Fruit fly (Drosophila melanogaster) whole organism, embryonic: ENCODE measurements around the gene NPF.
A peak's percentile ranks its signal among the peaks of the same experiment; 100 is the strongest.

Experiments used
- Adf1 ChIP-seq: fragments of 200-800 bp; sonication (Bioruptor generic); IDR thresholded peaks from 2 replicates; pipeline ENCODE4 v1.3.6; 2022; ENCODE audit warnings: missing biosample characterization, missing genetic modification characterization
- Atf-2 ChIP-seq: fragments of 200-800 bp; sonication (Bioruptor generic); optimal IDR thresholded peaks from 2 replicates; lab custom pipeline; 2016; ENCODE audit warnings: missing biosample characterization, missing genetic modification characterization
- Awh ChIP-seq: fragments of 200-800 bp; sonication (Bioruptor generic); IDR thresholded peaks from 2 replicates; pipeline ENCODE4, ENCODE4 v1.3.6; 2022; ENCODE audit warnings: missing biosample characterization, missing genetic modification characterization
- CG10431 ChIP-seq: fragments of 200-800 bp; sonication (Bioruptor generic); optimal IDR thresholded peaks from 3 replicates; lab custom pipeline; 2018; ENCODE audit warnings: missing biosample characterization, mild to moderate bottlenecking, missing genetic modification characterization
- CG12236 ChIP-seq: fragments of 200-800 bp; sonication (Bioruptor generic); optimal IDR thresholded peaks from 2 replicates; lab custom pipeline; 2016; ENCODE audit warnings: missing biosample characterization, missing genetic modification characterization
- CG13123 ChIP-seq: fragments of 200-800 bp; sonication (Bioruptor generic); optimal IDR thresholded peaks from 2 replicates; lab custom pipeline; 2016; ENCODE audit warnings: missing biosample characterization, missing genetic modification characterization
- CG14860 ChIP-seq: fragments of 200-800 bp; sonication (Bioruptor generic); IDR thresholded peaks from 3 replicates; pipeline ENCODE4 v1.3.6; 2022; ENCODE audit warnings: missing biosample characterization, missing genetic modification characterization; ENCODE audit not compliant: partially characterized antibody
- CG15479 ChIP-seq: fragments of 200-800 bp; sonication (Bioruptor generic); optimal IDR thresholded peaks from 3 replicates; lab custom pipeline; 2019; ENCODE audit warnings: missing biosample characterization, mild to moderate bottlenecking, missing genetic modification characterization, moderate library complexity
- CG15601 ChIP-seq: fragments of 200-800 bp; sonication (Bioruptor generic); optimal IDR thresholded peaks from 3 replicates; lab custom pipeline; 2019; ENCODE audit warnings: missing biosample characterization, mild to moderate bottlenecking, missing genetic modification characterization, moderate library complexity
- CG2712 ChIP-seq: fragments of 200-800 bp; optimal IDR thresholded peaks from 3 replicates; lab custom pipeline; 2019; ENCODE audit warnings: missing biosample characterization, mild to moderate bottlenecking, missing genetic modification characterization, moderate library complexity
- CG33213 ChIP-seq: fragments of 200-800 bp; sonication (Bioruptor generic); optimal IDR thresholded peaks from 3 replicates; lab custom pipeline; 2016; ENCODE audit warnings: missing biosample characterization, missing genetic modification characterization
- CG33557 ChIP-seq: fragments of 200-800 bp; sonication (Bioruptor generic); optimal IDR thresholded peaks from 2 replicates; lab custom pipeline; 2019; ENCODE audit warnings: missing biosample characterization, mild to moderate bottlenecking, missing genetic modification characterization, moderate library complexity
- CG3995 ChIP-seq: fragments of 200-800 bp; sonication (Bioruptor generic); optimal IDR thresholded peaks from 3 replicates; lab custom pipeline; 2016; ENCODE audit warnings: missing biosample characterization, missing genetic modification characterization
- CG4360 ChIP-seq: fragments of 200-800 bp; sonication (Bioruptor generic); IDR thresholded peaks from 2 replicates; pipeline ENCODE4 v1.3.6; 2022; ENCODE audit warnings: missing biosample characterization, missing genetic modification characterization
- CG4404 ChIP-seq: fragments of 200-800 bp; sonication (Bioruptor generic); IDR thresholded peaks from 2 replicates; pipeline ENCODE4 v1.3.6; 2022; ENCODE audit warnings: missing biosample characterization, missing genetic modification characterization
- CG4730 ChIP-seq: fragments of 200-800 bp; sonication (Bioruptor generic); IDR thresholded peaks from 2 replicates; pipeline ENCODE4 v1.3.6; 2022; ENCODE audit warnings: missing biosample characterization, missing genetic modification characterization
- CG6272 ChIP-seq: fragments of 200-800 bp; sonication (Bioruptor generic); IDR thresholded peaks from 2 replicates; pipeline ENCODE4 v1.3.6; 2022; ENCODE audit warnings: missing biosample characterization, missing genetic modification characterization
- CG6765 ChIP-seq: fragments of 200-800 bp; sonication (Bioruptor generic); optimal IDR thresholded peaks from 3 replicates; lab custom pipeline; 2017; ENCODE audit warnings: missing biosample characterization, mild to moderate bottlenecking, missing genetic modification characterization
- CG7271 ChIP-seq: fragments of 200-800 bp; sonication (Bioruptor generic); optimal IDR thresholded peaks from 2 replicates; lab custom pipeline; 2018; ENCODE audit warnings: missing biosample characterization, mild to moderate bottlenecking, missing genetic modification characterization, moderate library complexity
- CG7372 ChIP-seq: fragments of 200-800 bp; sonication (Bioruptor generic); IDR thresholded peaks from 2 replicates; pipeline ENCODE4 v1.3.6; 2022; ENCODE audit warnings: missing biosample characterization, missing genetic modification characterization
- CG8478 ChIP-seq: fragments of >200 bp; optimal IDR thresholded peaks from 2 replicates; lab custom pipeline; 2018
- Chrac-16 ChIP-seq: fragments of 200-800 bp; sonication (Bioruptor generic); optimal IDR thresholded peaks from 3 replicates; lab custom pipeline; 2016; ENCODE audit warnings: missing biosample characterization, missing genetic modification characterization
- Dbx ChIP-seq: fragments of 200-800 bp; sonication (Bioruptor generic); IDR thresholded peaks from 3 replicates; pipeline ENCODE4 v1.3.6; 2022; ENCODE audit warnings: missing biosample characterization, missing genetic modification characterization
- Deaf1 ChIP-seq: fragments of 200-800 bp; optimal IDR thresholded peaks from 3 replicates; lab custom pipeline; 2019; ENCODE audit warnings: missing biosample characterization, mild to moderate bottlenecking, missing genetic modification characterization, moderate library complexity
- Dip3 ChIP-seq: fragments of 200-800 bp; sonication (Bioruptor generic); optimal IDR thresholded peaks from 3 replicates; lab custom pipeline; 2016; ENCODE audit warnings: missing biosample characterization, missing genetic modification characterization
- Doc2 ChIP-seq: fragments of 200-800 bp; sonication (Bioruptor generic); IDR thresholded peaks from 2 replicates; pipeline ENCODE4 v1.3.6; 2022; ENCODE audit warnings: missing biosample characterization, missing genetic modification characterization
- E2f1 ChIP-seq: fragments of 200-800 bp; sonication (Bioruptor generic); IDR thresholded peaks from 2 replicates; pipeline ENCODE4 v1.3.6; 2022; ENCODE audit warnings: missing biosample characterization, missing genetic modification characterization
- Ets65A ChIP-seq: fragments of 200-800 bp; sonication (Bioruptor generic); peaks from one replicate; lab custom pipeline; 2016; ENCODE audit warnings: missing biosample characterization, missing genetic modification characterization
- Nf-YA ChIP-seq: fragments of 200-800 bp; sonication (Bioruptor generic); IDR thresholded peaks from 2 replicates; pipeline ENCODE4 v1.3.6; 2022; ENCODE audit warnings: missing biosample characterization, missing genetic modification characterization
- NfI ChIP-seq: fragments of 200-800 bp; sonication (Bioruptor generic); optimal IDR thresholded peaks from 3 replicates; lab custom pipeline; 2018; ENCODE audit warnings: missing biosample characterization, mild to moderate bottlenecking, missing genetic modification characterization, moderate library complexity
- PHDP ChIP-seq: fragments of 200-800 bp; sonication (Bioruptor generic); optimal IDR thresholded peaks from 3 replicates; lab custom pipeline; 2018; ENCODE audit warnings: missing biosample characterization, mild to moderate bottlenecking, missing genetic modification characterization, moderate library complexity
- Xrp1 ChIP-seq: fragments of 200-800 bp; sonication (Bioruptor generic); IDR thresholded peaks from 2 replicates; pipeline ENCODE4 v1.3.6; 2022; ENCODE audit warnings: missing biosample characterization, missing genetic modification characterization
- YL-1 ChIP-seq: fragments of 200-800 bp; sonication (Bioruptor generic); optimal IDR thresholded peaks from 3 replicates; lab custom pipeline; 2017; ENCODE audit warnings: missing biosample characterization, mild to moderate bottlenecking, missing genetic modification characterization
- cg ChIP-seq: fragments of 200-800 bp; sonication (Bioruptor generic); optimal IDR thresholded peaks from 3 replicates; lab custom pipeline; 2019; ENCODE audit warnings: missing biosample characterization, mild to moderate bottlenecking, missing genetic modification characterization, moderate library complexity
- corto ChIP-seq: fragments of 200-800 bp; sonication (Bioruptor generic); optimal IDR thresholded peaks from 2 replicates; lab custom pipeline; 2016; ENCODE audit warnings: missing biosample characterization, mild to moderate bottlenecking, missing genetic modification characterization, moderate library complexity
- crc ChIP-seq: fragments of 200-800 bp; sonication (Bioruptor generic); optimal IDR thresholded peaks from 2 replicates; lab custom pipeline; 2016; ENCODE audit warnings: missing biosample characterization, missing genetic modification characterization
- fru ChIP-seq: fragments of >200 bp; optimal IDR thresholded peaks from 2 replicates; lab custom pipeline; 2017
- hkb ChIP-seq, 2 experiments: fragments of 200-800 bp in 1 of 2; fragments of >200 bp in 1 of 2; sonication (Bioruptor generic) in 1 of 2; IDR thresholded peaks in 1 of 2; optimal IDR thresholded peaks in 1 of 2; 2 replicates each; pipeline versions ENCODE4 v1.3.6 to Lab custom; 2017 to 2022; ENCODE audit warnings: missing biosample characterization in 1 of 2, missing genetic modification characterization in 1 of 2
- jumu ChIP-seq: fragments of 200-800 bp; sonication (Bioruptor generic); optimal IDR thresholded peaks from 3 replicates; lab custom pipeline; 2016; ENCODE audit warnings: missing biosample characterization, missing genetic modification characterization
- mld ChIP-seq: fragments of 200-800 bp; sonication (Bioruptor generic); IDR thresholded peaks from 3 replicates; pipeline ENCODE4 v1.3.6; 2022; ENCODE audit warnings: missing biosample characterization, missing genetic modification characterization; ENCODE audit not compliant: partially characterized antibody
- p53 ChIP-seq: fragments of 200-800 bp; sonication (Bioruptor generic); optimal IDR thresholded peaks from 2 replicates; lab custom pipeline; 2016; ENCODE audit warnings: missing biosample characterization, missing genetic modification characterization
- peb ChIP-seq: fragments of 200-800 bp; sonication (Bioruptor generic); IDR thresholded peaks from 2 replicates; pipeline ENCODE4 v1.3.6; 2022; ENCODE audit warnings: missing biosample characterization, missing genetic modification characterization
- sug ChIP-seq: fragments of 200-800 bp; optimal IDR thresholded peaks from 2 replicates; lab custom pipeline; 2019; ENCODE audit warnings: missing biosample characterization, mild to moderate bottlenecking, missing genetic modification characterization, moderate library complexity
- wor ChIP-seq: fragments of 200-800 bp; sonication (Bioruptor generic); IDR thresholded peaks from 2 replicates; pipeline ENCODE4 v1.3.6; 2022; ENCODE audit warnings: missing biosample characterization, missing genetic modification characterization
- zfh2 ChIP-seq: fragments of 200-800 bp; sonication (Bioruptor generic); optimal IDR thresholded peaks from 2 replicates; lab custom pipeline; 2016; ENCODE audit warnings: missing biosample characterization, missing genetic modification characterization

NPF gene

dm6 chr3R:16573483-16574145 lies 35.4 kb upstream of the NPF start, which contains the start of gene CG14903 (continued):
- no peak for TF ChIP-seq CG13123
- TF ChIP-seq CG6765 (GFP tag; lab: Kevin White, UChicago), result no peak
- peak; percentile 53; the same call in 2 of the 3 replicates for TF ChIP-seq CG14860 (GFP tag; lab: Robert Waterston, UW)
- TF ChIP-seq PHDP (tag; lab: Kevin White, UChicago), result no peak
- no peak for TF ChIP-seq fru (lab: Kevin White, UChicago)
- TF ChIP-seq p53 (GFP tag; lab: Kevin White, UChicago), result no peak
- TF ChIP-seq crc (GFP tag; lab: Kevin White, UChicago), result no peak
- peak; percentile 30; the same call in 1 of the 2 replicates for TF ChIP-seq CG6272 (GFP tag; lab: Robert Waterston, UW)
- TF ChIP-seq corto (GFP tag; lab: Kevin White, UChicago), result no peak
- TF ChIP-seq NfI (GFP tag; lab: Kevin White, UChicago), result peak; percentile 11
- TF ChIP-seq mld (GFP tag; lab: Robert Waterston, UW), result no peak
- peak; percentile 45 for TF ChIP-seq CG2712
- TF ChIP-seq CG4360 (GFP tag; lab: Robert Waterston, UW), result no peak
- peak; percentile 10 for TF ChIP-seq Dip3
- TF ChIP-seq CG7372 (GFP tag; lab: Robert Waterston, UW), result no peak
- no peak for TF ChIP-seq CG12236 (GFP tag; lab: Kevin White, UChicago)
- TF ChIP-seq jumu (GFP tag; lab: Kevin White, UChicago), result peak; percentile 11
- TF ChIP-seq Xrp1 (GFP tag; lab: Robert Waterston, UW), result no peak
- peak; percentile 98 for TF ChIP-seq CG3995
- no peak for TF ChIP-seq peb (GFP tag; lab: Robert Waterston, UW)
- no peak for TF ChIP-seq wor (GFP tag; lab: Robert Waterston, UW)
- peak; percentile 12 for TF ChIP-seq Chrac-16 (GFP tag; lab: Kevin White, UChicago)
- no peak for TF ChIP-seq Nf-YA (GFP tag; lab: Robert Waterston, UW)
- TF ChIP-seq CG15479 (GFP tag; lab: Kevin White, UChicago), result no peak
- peak; percentile 83 for TF ChIP-seq hkb (optimal IDR thresholded peaks at IDR 0.05; lab: Kevin White, UChicago)
- TF ChIP-seq hkb (GFP tag; IDR thresholded peaks at IDR 0.05; lab: Robert Waterston, UW), result no peak
- no peak for TF ChIP-seq CG4730 (GFP tag; lab: Robert Waterston, UW)
- no peak for TF ChIP-seq sug (tag; lab: Kevin White, UChicago)
- no peak for TF ChIP-seq CG33557 (GFP tag; lab: Kevin White, UChicago)
- TF ChIP-seq YL-1, result no peak
- no peak for TF ChIP-seq CG7271 (tag; lab: Kevin White, UChicago)
- TF ChIP-seq Doc2 (GFP tag; lab: Robert Waterston, UW), result no peak
- peak; percentile 21 for TF ChIP-seq zfh2 (GFP tag; lab: Kevin White, UChicago)
- TF ChIP-seq E2f1, result no peak
- TF ChIP-seq Atf-2 (GFP tag; lab: Kevin White, UChicago), result no peak
- peak; percentile 22 for TF ChIP-seq CG15601
- no peak for TF ChIP-seq Awh (GFP tag; lab: Robert Waterston, UW)
- TF ChIP-seq Dbx (GFP tag; lab: Robert Waterston, UW), result peak; percentile 53; the same call in 1 of the 3 replicates

dm6 chr3R:16583605-16584004 lies 25.4 kb upstream of the NPF start, which contains the start of gene Scp2:
Gene Scp2 (minus strand): TSS chr3R:16583663.
- TF ChIP-seq Adf1 (GFP tag; lab: Robert Waterston, UW) (peak; percentile 57; the same call in 1 of the 2 replicates), cg (GFP tag; lab: Kevin White, UChicago) (peak; percentile 62), CG4404 (GFP tag; lab: Robert Waterston, UW) (no peak), Ets65A (peak; percentile 56), CG10431 (GFP tag; lab: Kevin White, UChicago) (no peak), Deaf1 (tag; lab: Kevin White, UChicago) (peak; percentile 64), CG33213 (GFP tag; lab: Kevin White, UChicago) (no peak), CG8478 (lab: Kevin White, UChicago) (peak; percentile 62), CG2712 (no peak)
